Worm (Caenorhabditis elegans): Measurements from ENCODE around the gene srh-137.

DNA sequence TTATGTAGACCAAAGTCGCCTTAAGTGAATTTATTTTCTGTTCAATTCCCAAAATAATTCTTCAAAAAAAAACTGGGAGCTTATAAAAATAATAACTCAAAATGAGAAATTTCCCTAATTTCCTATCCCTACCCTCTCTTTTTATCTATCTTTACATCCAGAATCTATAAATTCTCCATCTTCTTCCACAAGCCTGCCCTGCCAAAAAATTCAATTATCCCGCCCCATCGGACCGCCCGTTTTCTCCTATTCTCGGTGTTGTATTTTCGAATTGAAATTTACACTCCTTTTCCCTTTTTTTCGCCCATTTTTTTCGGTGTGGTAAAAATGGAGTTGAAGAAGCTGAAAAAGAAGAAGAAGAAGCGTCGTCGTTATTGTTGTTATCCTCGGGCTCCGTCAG, 33.0 kb upstream of the srh-137 start:
- TF ChIP-seq nhr-11 (tag; optimal IDR thresholded peaks at IDR 0.05): no peak
- no peak for TF ChIP-seq nhr-12 (tag; optimal IDR thresholded peaks at IDR 0.05)
- TF ChIP-seq unc-39 (tag; optimal IDR thresholded peaks at IDR 0.05): no peak
- no peak for TF ChIP-seq ZK546.5 (tag; optimal IDR thresholded peaks at IDR 0.05)
- no peak for TF ChIP-seq pha-4 (tag; optimal IDR thresholded peaks at IDR 0.05)
- TF ChIP-seq ztf-11 (tag; optimal IDR thresholded peaks at IDR 0.05): no peak
- no peak for TF ChIP-seq egl-27 (tag; optimal IDR thresholded peaks at IDR 0.05)
- TF ChIP-seq fkh-10 (GFP tag; optimal IDR thresholded peaks at IDR 0.05): no peak
- no peak for TF ChIP-seq nfya-1 (tag; optimal IDR thresholded peaks at IDR 0.05; ENCODE audit: insufficient read depth)
- TF ChIP-seq sea-2 (GFP tag; optimal IDR thresholded peaks at IDR 0.05): no peak
- TF ChIP-seq snpc-4 (tag; optimal IDR thresholded peaks at IDR 0.05): no peak
- TF ChIP-seq lin-39 (tag; optimal IDR thresholded peaks at IDR 0.05): no peak
- no peak for TF ChIP-seq ceh-28 (tag; optimal IDR thresholded peaks at IDR 0.05)
